Worm (Caenorhabditis elegans) whole organism, young adult: ENCODE measurements around the gene D1086.6.

Experiments
- B0019.2 ChIP-seq: fragments of 200-800 bp; sonication (Bioruptor generic); conservative IDR thresholded peaks from 2 replicates; pipeline ENCODE4 v1.3.6; 2022; ENCODE audit warnings: missing genetic modification reagents, missing genetic modification characterization, missing compliant biosample characterization
- F37B4.10 ChIP-seq: fragments of 200-800 bp; sonication (Bioruptor generic); IDR thresholded peaks from 2 replicates; pipeline ENCODE4 v1.3.6; 2022; ENCODE audit warnings: missing genetic modification characterization, missing compliant biosample characterization
- Y53G8AR.9 ChIP-seq: fragments of 200-800 bp; sonication (Bioruptor generic); conservative IDR thresholded peaks from 2 replicates; pipeline ENCODE4 v1.3.6; 2022; ENCODE audit warnings: missing genetic modification reagents, missing genetic modification characterization, missing compliant biosample characterization
- mxl-1 ChIP-seq: sonication (generic microtip); optimal IDR thresholded peaks from 2 replicates; lab custom pipeline; 2016; ENCODE audit warnings: missing genetic modification characterization, missing compliant biosample characterization
- snpc-3.4 ChIP-seq: sonication (generic microtip); optimal IDR thresholded peaks from 2 replicates; lab custom pipeline; 2017; ENCODE audit warnings: missing genetic modification characterization, mild to moderate bottlenecking, missing compliant biosample characterization, antibody characterized with exemption, moderate library complexity, missing genotype, missing genetic modification reagents
- somi-1 ChIP-seq: fragments of 200-800 bp; sonication (Bioruptor generic); optimal IDR thresholded peaks from 2 replicates; lab custom pipeline; 2018; ENCODE audit warnings: mild to moderate bottlenecking, missing genetic modification characterization, missing compliant biosample characterization
- unc-62 ChIP-seq: fragments of 150-350 bp; optimal IDR thresholded peaks from 2 replicates; lab custom pipeline; 2014; ENCODE audit warnings: missing biosample characterization, missing genetic modification reagents, missing genetic modification characterization

- TF ChIP-seq B0019.2 (GFP tag; lab: Robert Waterston, UW): no peak
- TF ChIP-seq snpc-3.4 (tag; lab: Kevin White, UChicago): no peak
- no peak for TF ChIP-seq somi-1
- TF ChIP-seq F37B4.10 (GFP tag; lab: Robert Waterston, UW): no peak
- TF ChIP-seq Y53G8AR.9 (GFP tag; lab: Robert Waterston, UW): no peak
- no peak for TF ChIP-seq mxl-1 (tag; lab: Kevin White, UChicago)
- no peak for TF ChIP-seq unc-62 (GFP tag; lab: Kevin White, UChicago)
Observed at ce11 chrV:14093805-14094204, 14.2 kb downstream of the D1086.6 start, which contains the start of gene D1086.8.
